Fruit fly (Drosophila melanogaster): ENCODE data around the gene Hecw.

DNA sequence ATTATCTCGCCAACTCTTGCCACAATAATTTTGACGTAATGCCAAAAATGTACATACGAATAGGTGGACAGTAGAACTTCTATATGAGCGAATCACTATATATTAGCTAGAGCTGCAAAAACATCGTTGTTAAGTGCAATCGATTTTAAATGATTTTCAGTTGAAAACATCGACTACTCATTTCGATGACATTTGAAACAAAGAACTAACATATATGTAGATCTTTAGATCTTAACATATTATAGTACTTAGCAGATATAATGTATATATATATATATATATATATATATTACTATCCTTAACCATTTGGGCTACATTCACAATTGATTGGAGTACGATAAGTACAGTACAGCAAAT lies 32.6 kb upstream of the Hecw start, which contains the start of gene CG42395:
- TF ChIP-seq usp (GFP tag; optimal IDR thresholded peaks at IDR 0.05) (no peak), EcR (GFP tag; optimal IDR thresholded peaks at IDR 0.05) (no peak), Dll (optimal IDR thresholded peaks at IDR 0.05) (no peak), pan (optimal IDR thresholded peaks at IDR 0.05) (no peak), CG8478 (optimal IDR thresholded peaks at IDR 0.05) (no peak), psq (optimal IDR thresholded peaks at IDR 0.05) (no peak)
